Fruit fly (Drosophila melanogaster) whole organism, prepupa: ENCODE measurements around the gene Syx4.

ENCODE experiments used
- CG32006 ChIP-seq: fragments of 200-800 bp; sonication (Bioruptor generic); optimal IDR thresholded peaks from 3 replicates; lab custom pipeline; 2017; ENCODE audit warnings: missing biosample characterization, mild to moderate bottlenecking, missing genetic modification characterization
- Gug ChIP-seq: fragments of 200-800 bp; sonication (Bioruptor generic); IDR thresholded peaks from 2 replicates; pipeline ENCODE4 v1.3.6; 2022; ENCODE audit warnings: missing biosample characterization, missing genetic modification characterization
- Smox ChIP-seq: fragments of 200-800 bp; sonication (Bioruptor generic); optimal IDR thresholded peaks from 3 replicates; lab custom pipeline; 2016; ENCODE audit warnings: missing biosample characterization, missing genetic modification characterization
- dsx ChIP-seq: fragments of 200-800 bp; optimal IDR thresholded peaks from 3 replicates; lab custom pipeline; 2019; ENCODE audit warnings: missing biosample characterization, mild to moderate bottlenecking, missing genetic modification characterization, moderate library complexity; ENCODE audit not compliant: poor library complexity, severe bottlenecking

dm6 chrX:2698064-2698894 is 45.6 kb downstream of the Syx4 start, which contains the start of the genes Spg7 and Lint-O:
- no peak for TF ChIP-seq CG32006 (GFP tag; lab: Kevin White, UChicago)
- TF ChIP-seq dsx, result no peak
- TF ChIP-seq Gug, result no peak
- no peak for TF ChIP-seq Smox (GFP tag; lab: Kevin White, UChicago)
